Worm (Caenorhabditis elegans) whole organism, L2 larva: ENCODE results near the gene K06A4.2.

Experiments
- F13H6.1 ChIP-seq: sonication (generic microtip); optimal IDR thresholded peaks from 2 replicates; lab custom pipeline; 2016; ENCODE audit warnings: missing genetic modification characterization, missing compliant biosample characterization
- Y55F3AM.14 ChIP-seq: fragments of 200-800 bp; sonication (Bioruptor generic); optimal IDR thresholded peaks from 2 replicates; lab custom pipeline; 2018; ENCODE audit warnings: mild to moderate bottlenecking, missing genetic modification characterization, missing compliant biosample characterization
- alr-1 ChIP-seq: fragments of 150-350 bp; optimal IDR thresholded peaks from 2 replicates; lab custom pipeline; 2014; ENCODE audit warnings: missing biosample characterization, missing genetic modification characterization
- aly-2 ChIP-seq: fragments of 150-350 bp; optimal IDR thresholded peaks from 2 replicates; lab custom pipeline; 2014; ENCODE audit warnings: missing biosample characterization, missing genetic modification characterization
- blmp-1 ChIP-seq: sonication (generic microtip); optimal IDR thresholded peaks from 2 replicates; lab custom pipeline; 2017; ENCODE audit warnings: missing genetic modification characterization, mild to moderate bottlenecking, missing compliant biosample characterization, antibody characterized with exemption, moderate library complexity; ENCODE audit not compliant: insufficient read depth
- crh-2 ChIP-seq: sonication (generic microtip); optimal IDR thresholded peaks from 2 replicates; lab custom pipeline; 2017; ENCODE audit warnings: missing biosample characterization, missing genetic modification characterization
- egl-27 ChIP-seq: sonication (generic microtip); optimal IDR thresholded peaks from 3 replicates; lab custom pipeline; 2017; ENCODE audit warnings: missing biosample characterization, missing genetic modification reagents, missing genetic modification characterization
- elt-1 ChIP-seq: fragments of 150-350 bp; optimal IDR thresholded peaks from 2 replicates; lab custom pipeline; 2014; ENCODE audit warnings: missing biosample characterization, missing genetic modification characterization
- fos-1 ChIP-seq: fragments of 150-350 bp; optimal IDR thresholded peaks from 2 replicates; lab custom pipeline; 2014; ENCODE audit warnings: missing biosample characterization, missing genetic modification characterization
- gmeb-1 ChIP-seq: fragments of 150-350 bp; optimal IDR thresholded peaks from 2 replicates; lab custom pipeline; 2014; ENCODE audit warnings: missing biosample characterization, missing genetic modification characterization
- lin-13 ChIP-seq: fragments of 150-350 bp; optimal IDR thresholded peaks from 2 replicates; lab custom pipeline; 2014; ENCODE audit warnings: missing biosample characterization, missing genetic modification reagents, missing genetic modification characterization
- lin-39 ChIP-seq: fragments of 150-350 bp; optimal IDR thresholded peaks from 2 replicates; lab custom pipeline; 2014; ENCODE audit warnings: missing biosample characterization, missing genetic modification reagents, missing genetic modification characterization
- lsy-2 ChIP-seq, 2 experiments: fragments of 150-350 bp in 1 of 2; sonication (generic microtip) in 1 of 2; optimal IDR thresholded peaks; 2 replicates each; lab custom pipeline; 2014 to 2017; ENCODE audit warnings: missing biosample characterization in 2 of 2, missing genetic modification characterization in 2 of 2
- mab-5 ChIP-seq: fragments of 150-350 bp; optimal IDR thresholded peaks from 2 replicates; lab custom pipeline; 2014; ENCODE audit warnings: missing biosample characterization, missing genetic modification characterization
- mdl-1 ChIP-seq, 2 experiments: fragments of 150-350 bp in 1 of 2; sonication (generic microtip) in 1 of 2; optimal IDR thresholded peaks; 2 replicates each; lab custom pipeline; 2017; ENCODE audit warnings: missing biosample characterization in 2 of 2, missing genetic modification characterization in 2 of 2
- nhr-10 ChIP-seq: sonication (generic microtip); optimal IDR thresholded peaks from 2 replicates; lab custom pipeline; 2017; ENCODE audit warnings: missing biosample characterization, missing genetic modification characterization
- nhr-11 ChIP-seq: fragments of 150-350 bp; optimal IDR thresholded peaks from 2 replicates; lab custom pipeline; 2014; ENCODE audit warnings: missing biosample characterization, missing genetic modification characterization
- nhr-12 ChIP-seq: fragments of 150-350 bp; optimal IDR thresholded peaks from 2 replicates; lab custom pipeline; 2014; ENCODE audit warnings: missing biosample characterization, missing genetic modification characterization
- nhr-129 ChIP-seq: fragments of 150-350 bp; optimal IDR thresholded peaks from 2 replicates; lab custom pipeline; 2014; ENCODE audit warnings: missing biosample characterization, missing genetic modification characterization
- nhr-21 ChIP-seq: fragments of 150-350 bp; optimal IDR thresholded peaks from 2 replicates; lab custom pipeline; 2014; ENCODE audit warnings: missing biosample characterization, missing genetic modification characterization
- nhr-23 ChIP-seq: fragments of 150-350 bp; optimal IDR thresholded peaks from 2 replicates; lab custom pipeline; 2014; ENCODE audit warnings: missing biosample characterization, missing genetic modification reagents, missing genetic modification characterization
- nhr-25 ChIP-seq: fragments of 150-350 bp; sonication (generic microtip); optimal IDR thresholded peaks from 3 replicates; lab custom pipeline; 2014; ENCODE audit warnings: missing biosample characterization, missing genetic modification characterization
- nhr-77 ChIP-seq: fragments of 150-350 bp; optimal IDR thresholded peaks from 2 replicates; lab custom pipeline; 2014; ENCODE audit warnings: missing biosample characterization, missing genetic modification characterization
- skn-1 ChIP-seq: sonication (generic microtip); optimal IDR thresholded peaks from 2 replicates; lab custom pipeline; 2017; ENCODE audit warnings: missing biosample characterization, missing genetic modification characterization
- sma-3 ChIP-seq: sonication (generic microtip); optimal IDR thresholded peaks from 2 replicates; lab custom pipeline; 2016; ENCODE audit warnings: missing genetic modification reagents, missing genetic modification characterization, missing compliant biosample characterization
- sma-9 ChIP-seq, 2 experiments: fragments of 150-350 bp in 1 of 2; sonication (generic microtip) in 1 of 2; optimal IDR thresholded peaks; 2 replicates each; lab custom pipeline; 2014 to 2016; ENCODE audit warnings: missing genetic modification characterization in 2 of 2, mild to moderate bottlenecking in 1 of 2, missing biosample characterization in 1 of 2, missing compliant biosample characterization in 1 of 2, missing genetic modification reagents in 1 of 2, moderate library complexity in 1 of 2
- snpc-4 ChIP-seq: fragments of 150-350 bp; optimal IDR thresholded peaks from 2 replicates; lab custom pipeline; 2014; ENCODE audit warnings: missing biosample characterization, missing genetic modification characterization
- unc-39 ChIP-seq: fragments of 150-350 bp; optimal IDR thresholded peaks from 2 replicates; lab custom pipeline; 2014; ENCODE audit warnings: missing biosample characterization, missing genetic modification characterization
- unc-62 ChIP-seq: fragments of 150-350 bp; optimal IDR thresholded peaks from 2 replicates; lab custom pipeline; 2014; ENCODE audit warnings: missing biosample characterization, missing genetic modification reagents, missing genetic modification characterization
- ztf-1 ChIP-seq: fragments of 200-800 bp; sonication (Bioruptor generic); conservative IDR thresholded peaks from 2 replicates; pipeline ENCODE4 v1.3.6; 2022; ENCODE audit warnings: missing genetic modification characterization, missing compliant biosample characterization

K06A4.2 gene

DNA sequence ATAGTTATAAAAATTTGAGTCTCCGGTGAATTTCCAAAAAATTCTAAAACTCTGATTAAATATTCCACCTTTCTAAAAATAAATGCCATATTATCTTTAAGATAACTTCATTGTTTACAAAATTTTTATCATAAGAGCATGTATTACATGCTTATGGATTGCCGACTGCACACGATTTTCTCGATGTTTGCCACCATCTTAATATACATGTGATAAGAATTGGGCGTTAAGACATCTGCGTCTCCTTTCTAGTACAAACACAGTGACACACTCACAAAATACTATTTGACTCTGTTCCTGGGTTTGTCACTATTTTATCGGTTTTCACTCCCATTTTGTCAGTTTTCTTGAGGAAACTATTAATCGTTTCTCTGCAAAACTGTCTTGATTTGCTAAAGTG, 40.9 kb upstream of the K06A4.2 start:
- TF ChIP-seq fos-1 (tag; lab: Kevin White, UChicago) (peak; percentile 92), nhr-11 (tag; lab: Kevin White, UChicago) (no peak), nhr-77 (no peak), elt-1 (tag; lab: Kevin White, UChicago) (no peak), ztf-1 (GFP tag; lab: Robert Waterston, UW) (no peak), crh-2 (tag; lab: Kevin White, UChicago) (peak; percentile 49), mdl-1 (tag; optimal IDR thresholded peaks at IDR 0.05; lab: Kevin White, UChicago) (no peak), nhr-23 (tag; lab: Kevin White, UChicago) (no peak), snpc-4 (no peak), sma-9 (GFP tag; optimal IDR thresholded peaks at IDR 0.05; lab: Kevin White, UChicago) (peak; percentile 67), sma-9 (tag; optimal IDR thresholded peaks at IDR 0.05; lab: Kevin White, UChicago) (no peak), blmp-1 (tag; lab: Kevin White, UChicago) (no peak), F13H6.1 (tag; lab: Kevin White, UChicago) (peak; percentile 46), skn-1 (tag; lab: Kevin White, UChicago) (peak; percentile 8), nhr-21 (no peak), gmeb-1 (tag; lab: Kevin White, UChicago) (peak; percentile 35), lin-39 (tag; lab: Kevin White, UChicago) (no peak)

DNA sequence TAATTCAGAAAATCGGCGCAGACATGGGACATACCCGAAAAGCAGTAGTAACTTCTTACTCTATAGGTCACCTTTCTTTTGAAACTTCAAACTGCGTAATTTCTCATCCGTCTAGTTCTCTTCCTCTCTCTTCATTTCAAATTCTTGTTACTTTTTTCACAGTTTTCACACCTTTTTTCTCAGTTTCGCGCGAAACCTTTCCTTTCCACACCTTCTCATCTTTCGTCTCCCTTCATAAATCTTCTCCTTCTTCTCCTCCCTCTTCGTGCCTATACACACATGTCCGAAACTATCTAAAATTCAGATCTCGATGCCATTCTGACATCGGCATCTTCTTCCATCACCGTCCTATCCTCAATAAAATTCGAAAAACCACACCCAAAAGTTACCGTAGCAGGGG, 40.3 kb upstream of the K06A4.2 start, which contains the start of gene wdr-62:
TSS of gene wdr-62 (plus strand) at position 301 of the 400 bp plus-strand sequence.
- TF ChIP-seq nhr-10 (no peak), nhr-25 (tag; lab: Kevin White, UChicago) (peak; percentile 4)

DNA sequence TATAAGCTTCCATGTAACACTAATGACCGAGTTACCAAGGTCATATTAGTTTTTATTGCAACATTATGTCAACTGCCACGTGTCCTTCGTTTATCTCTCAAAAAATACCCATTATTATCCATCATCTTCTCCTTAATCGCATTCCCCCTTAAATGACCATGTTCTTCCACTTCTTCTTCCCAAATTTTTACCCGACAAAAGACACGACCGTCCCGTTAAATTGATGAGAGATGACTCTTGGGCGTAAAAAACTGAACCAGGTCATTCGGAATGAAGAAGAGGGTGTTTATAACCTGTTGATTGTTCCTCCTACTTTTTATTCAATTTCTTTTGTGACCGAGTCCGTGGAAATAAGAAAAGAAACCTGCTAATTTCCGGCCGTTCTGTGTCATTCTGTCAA, 39.4 kb upstream of the K06A4.2 start:
- TF ChIP-seq nhr-25 (tag; lab: Kevin White, UChicago): peak; percentile 2
- no peak for TF ChIP-seq alr-1 (tag; lab: Kevin White, UChicago)

- no peak for TF ChIP-seq alr-1 (tag; lab: Kevin White, UChicago)
These were observed 32.5 kb upstream of the K06A4.2 start for ce11 chrV:9451485-9451884.

ce11 chrV:9453333-9453732, 30.7 kb upstream of the K06A4.2 start:
- TF ChIP-seq unc-62 (no peak), unc-39 (tag; lab: Kevin White, UChicago) (no peak), nhr-12 (tag; lab: Kevin White, UChicago) (no peak), nhr-11 (tag; lab: Kevin White, UChicago) (no peak), lsy-2 (tag; optimal IDR thresholded peaks at IDR 0.05; lab: Kevin White, UChicago) (no peak), snpc-4 (no peak), blmp-1 (tag; lab: Kevin White, UChicago) (no peak), mdl-1 (tag; optimal IDR thresholded peaks at IDR 0.05; lab: Kevin White, UChicago) (no peak), sma-3 (GFP tag; lab: Kevin White, UChicago) (no peak), alr-1 (tag; lab: Kevin White, UChicago) (no peak), fos-1 (tag; lab: Kevin White, UChicago) (no peak), aly-2 (no peak), nhr-129 (tag; lab: Kevin White, UChicago) (no peak), F13H6.1 (tag; lab: Kevin White, UChicago) (no peak), elt-1 (tag; lab: Kevin White, UChicago) (no peak), nhr-77 (no peak), lin-13 (no peak), mab-5 (tag; lab: Kevin White, UChicago) (no peak), crh-2 (tag; lab: Kevin White, UChicago) (no peak)

ce11 chrV:9453933-9454332, 30.1 kb upstream of the K06A4.2 start:
- no peak for TF ChIP-seq ztf-1 (GFP tag; lab: Robert Waterston, UW)
- TF ChIP-seq fos-1 (tag; lab: Kevin White, UChicago): peak; percentile 55
- no peak for TF ChIP-seq egl-27 (tag; lab: Kevin White, UChicago)
- TF ChIP-seq blmp-1 (tag; lab: Kevin White, UChicago): peak; percentile 70
- TF ChIP-seq Y55F3AM.14 (GFP tag; lab: Kevin White, UChicago): no peak
- TF ChIP-seq nhr-25 (tag; lab: Kevin White, UChicago): no peak
